Worm (Caenorhabditis elegans) whole organism, L4 larva: Measurements from ENCODE around the gene sbds-1.
A peak's percentile ranks its signal among the peaks of the same experiment; 100 is the strongest.

ENCODE experiments used
- F37D6.2 ChIP-seq: sonication (generic microtip); optimal IDR thresholded peaks from 2 replicates; lab custom pipeline; 2016; ENCODE audit warnings: mild to moderate bottlenecking, missing genetic modification characterization, missing compliant biosample characterization
- F44E2.7 ChIP-seq: fragments of 200-800 bp; sonication (Bioruptor generic); IDR thresholded peaks from 2 replicates; pipeline ENCODE4 v2.1.2; 2022; ENCODE audit warnings: missing genetic modification characterization, missing compliant biosample characterization
- R02D3.7 ChIP-seq: fragments of 150-350 bp; sonication (generic microtip); optimal IDR thresholded peaks from 3 replicates; lab custom pipeline; 2014; ENCODE audit warnings: missing biosample characterization, missing genetic modification characterization
- T20F7.1 ChIP-seq: fragments of 200-800 bp; sonication (Bioruptor generic); optimal IDR thresholded peaks from 2 replicates; lab custom pipeline; 2018; ENCODE audit warnings: mild to moderate bottlenecking, missing genetic modification characterization, missing compliant biosample characterization
- Y105C5A.15 ChIP-seq: fragments of 200-800 bp; sonication (Bioruptor generic); IDR thresholded peaks from 2 replicates; pipeline ENCODE4 v1.3.6; 2022; ENCODE audit warnings: missing genetic modification characterization, missing compliant biosample characterization
- ZK546.5 ChIP-seq, 2 experiments: sonication (generic microtip); optimal IDR thresholded peaks; 2 replicates each; lab custom pipeline; 2017; ENCODE audit warnings: missing biosample characterization in 2 of 2, missing genetic modification characterization in 2 of 2
- ama-1 ChIP-seq: fragments of 150-350 bp; optimal IDR thresholded peaks from 2 replicates; lab custom pipeline; 2014; ENCODE audit warnings: inconsistent platforms, mixed read lengths
- ceh-20 ChIP-seq: fragments of 200-800 bp; sonication (Bioruptor generic); IDR thresholded peaks from 2 replicates; pipeline ENCODE4 v1.3.6; 2022; ENCODE audit warnings: missing genetic modification reagents, missing genetic modification characterization, missing compliant biosample characterization
- ceh-44 ChIP-seq: fragments of 200-800 bp; sonication (Bioruptor generic); IDR thresholded peaks from 2 replicates; pipeline ENCODE4 v1.3.6; 2022; ENCODE audit warnings: missing genetic modification reagents, missing genetic modification characterization, missing compliant biosample characterization
- daf-16 ChIP-seq, 3 experiments: sonication (generic microtip); optimal IDR thresholded peaks; 2 replicates each; lab custom pipeline; 2016 to 2017; ENCODE audit warnings: missing genetic modification characterization in 3 of 3, missing genetic modification reagents in 3 of 3, mild to moderate bottlenecking in 2 of 3, missing compliant biosample characterization in 2 of 3, missing biosample characterization in 1 of 3, moderate library complexity in 1 of 3
- dmd-8 ChIP-seq: fragments of 200-800 bp; sonication (Bioruptor generic); IDR thresholded peaks from 2 replicates; pipeline ENCODE4 v1.3.6; 2022; ENCODE audit warnings: missing genetic modification characterization, missing compliant biosample characterization
- dpl-1 ChIP-seq: fragments of 150-350 bp; optimal IDR thresholded peaks from 2 replicates; lab custom pipeline; 2014; ENCODE audit warnings: missing biosample characterization, missing genetic modification reagents, missing genetic modification characterization
- duxl-1 ChIP-seq: sonication (generic microtip); optimal IDR thresholded peaks from 2 replicates; lab custom pipeline; 2016; ENCODE audit warnings: mild to moderate bottlenecking, missing genetic modification characterization, moderate library complexity, missing compliant biosample characterization; ENCODE audit not compliant: poor library complexity
- egl-43 ChIP-seq: fragments of 200-800 bp; sonication (Bioruptor generic); IDR thresholded peaks from 2 replicates; pipeline ENCODE4 v1.3.6; 2022; ENCODE audit warnings: missing genetic modification reagents, missing genetic modification characterization, missing compliant biosample characterization
- fos-1 ChIP-seq: fragments of 150-350 bp; optimal IDR thresholded peaks from 2 replicates; lab custom pipeline; 2014; ENCODE audit warnings: missing biosample characterization, missing genetic modification characterization
- hlh-11 ChIP-seq: fragments of 200-800 bp; sonication (Bioruptor generic); optimal IDR thresholded peaks from 2 replicates; lab custom pipeline; 2018; ENCODE audit warnings: mild to moderate bottlenecking, missing genetic modification characterization, missing compliant biosample characterization
- hlh-30 ChIP-seq: sonication (generic microtip); optimal IDR thresholded peaks from 2 replicates; lab custom pipeline; 2017; ENCODE audit warnings: antibody characterized with exemption, mild to moderate bottlenecking, missing genetic modification characterization, missing compliant biosample characterization; ENCODE audit not compliant: insufficient read depth
- jun-1 ChIP-seq: fragments of 150-350 bp; optimal IDR thresholded peaks from 2 replicates; lab custom pipeline; 2014; ENCODE audit warnings: missing biosample characterization, missing genetic modification reagents, missing genetic modification characterization
- lin-13 ChIP-seq: fragments of 150-350 bp; optimal IDR thresholded peaks from 2 replicates; lab custom pipeline; 2014; ENCODE audit warnings: missing biosample characterization, missing genetic modification reagents, missing genetic modification characterization
- lin-29 ChIP-seq: fragments of 200-800 bp; sonication (Bioruptor generic); IDR thresholded peaks from 2 replicates; pipeline ENCODE4 v1.3.6; 2022; ENCODE audit warnings: missing genetic modification reagents, missing genetic modification characterization, missing compliant biosample characterization
- lin-38 ChIP-seq: fragments of 200-800 bp; sonication (Bioruptor generic); IDR thresholded peaks from 2 replicates; pipeline ENCODE4 v1.3.6; 2022; ENCODE audit warnings: missing genetic modification reagents, missing genetic modification characterization, missing compliant biosample characterization
- lir-3 ChIP-seq: sonication (generic microtip); optimal IDR thresholded peaks from 2 replicates; lab custom pipeline; 2016; ENCODE audit warnings: mild to moderate bottlenecking, missing genetic modification characterization, missing compliant biosample characterization
- lsy-2 ChIP-seq, 2 experiments: fragments of 150-350 bp in 1 of 2; sonication (generic microtip) in 1 of 2; optimal IDR thresholded peaks; 2 replicates each; lab custom pipeline; 2014 to 2017; ENCODE audit warnings: missing biosample characterization in 2 of 2, missing genetic modification characterization in 2 of 2
- mdt-29 ChIP-seq: fragments of 200-800 bp; sonication (Bioruptor generic); IDR thresholded peaks from 2 replicates; pipeline ENCODE4 v1.3.6; 2022; ENCODE audit warnings: missing genetic modification reagents, missing genetic modification characterization, missing compliant biosample characterization
- mep-1 ChIP-seq: fragments of 150-350 bp; sonication (generic microtip); optimal IDR thresholded peaks from 3 replicates; lab custom pipeline; 2014; ENCODE audit warnings: missing biosample characterization, missing genetic modification characterization
- mxl-3 ChIP-seq: fragments of 200-800 bp; sonication (Bioruptor generic); optimal IDR thresholded peaks from 2 replicates; lab custom pipeline; 2018; ENCODE audit warnings: mild to moderate bottlenecking, missing genetic modification characterization, missing compliant biosample characterization
- nhr-10 ChIP-seq: fragments of 150-350 bp; optimal IDR thresholded peaks from 2 replicates; lab custom pipeline; 2014; ENCODE audit warnings: missing biosample characterization, missing genetic modification characterization
- nhr-102 ChIP-seq: sonication (generic microtip); optimal IDR thresholded peaks from 2 replicates; lab custom pipeline; 2016; ENCODE audit warnings: mild to moderate bottlenecking, missing genetic modification characterization, moderate library complexity, missing compliant biosample characterization
- nhr-11 ChIP-seq: fragments of 150-350 bp; optimal IDR thresholded peaks from 2 replicates; lab custom pipeline; 2014; ENCODE audit warnings: missing biosample characterization, missing genetic modification characterization
- nhr-237 ChIP-seq: sonication (generic microtip); optimal IDR thresholded peaks from 2 replicates; lab custom pipeline; 2017; ENCODE audit warnings: missing biosample characterization, missing genetic modification characterization
- nhr-48 ChIP-seq: sonication (generic microtip); optimal IDR thresholded peaks from 2 replicates; lab custom pipeline; 2016; ENCODE audit warnings: mild to moderate bottlenecking, missing genetic modification characterization, missing compliant biosample characterization
- nhr-77 ChIP-seq: fragments of 150-350 bp; optimal IDR thresholded peaks from 2 replicates; lab custom pipeline; 2014; ENCODE audit warnings: missing biosample characterization, missing genetic modification characterization
- pha-4 ChIP-seq, 2 experiments: fragments of 150-350 bp in 1 of 2; fragments of 200-800 bp in 1 of 2; sonication (Bioruptor generic) in 1 of 2; IDR thresholded peaks in 1 of 2; optimal IDR thresholded peaks in 1 of 2; 2 replicates each; pipeline versions ENCODE4 v1.3.6 to Lab custom; 2014 to 2022; ENCODE audit warnings: missing genetic modification characterization in 2 of 2, missing genetic modification reagents in 2 of 2, missing biosample characterization in 1 of 2, missing compliant biosample characterization in 1 of 2
- php-3 ChIP-seq: fragments of 200-800 bp; sonication (Bioruptor generic); IDR thresholded peaks from 2 replicates; pipeline ENCODE4 v1.3.6; 2022; ENCODE audit warnings: missing genetic modification reagents, missing genetic modification characterization, missing compliant biosample characterization
- pqm-1 ChIP-seq: sonication (generic microtip); optimal IDR thresholded peaks from 2 replicates; lab custom pipeline; 2017; ENCODE audit warnings: missing biosample characterization, missing genetic modification characterization
- saeg-2 ChIP-seq: fragments of 200-800 bp; sonication (Bioruptor generic); IDR thresholded peaks from 2 replicates; pipeline ENCODE4 v1.3.6; 2022; ENCODE audit warnings: missing genetic modification reagents, missing genetic modification characterization, missing compliant biosample characterization
- set-16 ChIP-seq: fragments of 200-800 bp; sonication (Bioruptor generic); IDR thresholded peaks from 2 replicates; pipeline ENCODE4 v1.3.6; 2022; ENCODE audit warnings: missing genetic modification reagents, missing genetic modification characterization, missing compliant biosample characterization
- skn-1 ChIP-seq: fragments of 150-350 bp; optimal IDR thresholded peaks from 2 replicates; lab custom pipeline; 2014; ENCODE audit warnings: missing biosample characterization, missing genetic modification characterization
- snpc-4 ChIP-seq: fragments of 150-350 bp; optimal IDR thresholded peaks from 2 replicates; lab custom pipeline; 2014; ENCODE audit warnings: missing biosample characterization, missing genetic modification characterization
- tag-97 ChIP-seq: fragments of 200-800 bp; sonication (Bioruptor generic); IDR thresholded peaks from 2 replicates; pipeline ENCODE4 v1.3.6; 2022; ENCODE audit warnings: missing genetic modification characterization, missing compliant biosample characterization
- tra-1 ChIP-seq: fragments of 200-800 bp; sonication (Bioruptor generic); IDR thresholded peaks from 2 replicates; pipeline ENCODE4 v1.3.6; 2022; ENCODE audit warnings: missing genetic modification reagents, missing genetic modification characterization, missing compliant biosample characterization
- unc-39 ChIP-seq: sonication (generic microtip); optimal IDR thresholded peaks from 2 replicates; lab custom pipeline; 2017; ENCODE audit warnings: missing biosample characterization, missing genetic modification characterization
- unc-62 ChIP-seq, 3 experiments: fragments of 150-350 bp in 1 of 3; sonication (generic microtip); optimal IDR thresholded peaks in 2 of 3; peaks in 1 of 3; 1 replicate in 1 of 3; 2 replicates in 2 of 3; lab custom pipeline; 2014 to 2017; ENCODE audit warnings: missing biosample characterization in 3 of 3, missing genetic modification characterization in 3 of 3, missing genetic modification reagents in 3 of 3, missing genotype in 1 of 3
- vab-7 ChIP-seq: fragments of 200-800 bp; sonication (Bioruptor generic); IDR thresholded peaks from 2 replicates; pipeline ENCODE4 v1.3.6; 2022; ENCODE audit warnings: missing genetic modification reagents, missing genetic modification characterization, missing compliant biosample characterization
- zag-1 ChIP-seq: fragments of 150-350 bp; optimal IDR thresholded peaks from 2 replicates; lab custom pipeline; 2014; ENCODE audit warnings: missing biosample characterization, missing genetic modification characterization

The sbds-1 gene

ce11 chrIII:600316-600932 lies 37.8 kb downstream of the sbds-1 start, which contains the start of gene lec-6 (continued):
- TF ChIP-seq F44E2.7 (no peak), mep-1 (tag; lab: Kevin White, UChicago) (peak; percentile 51), hlh-30 (tag; lab: Kevin White, UChicago) (peak; percentile 60), pqm-1 (tag; lab: Kevin White, UChicago) (peak; percentile 77), mxl-3 (GFP tag; lab: Kevin White, UChicago) (peak; percentile 22), ama-1 (lab: Kevin White, UChicago) (peak; percentile 66), fos-1 (tag; lab: Kevin White, UChicago) (peak; percentile 69), nhr-11 (tag; lab: Kevin White, UChicago) (no peak), lin-13 (GFP tag; lab: Kevin White, UChicago) (peak; percentile 6), F37D6.2 (tag; lab: Kevin White, UChicago) (no peak), lsy-2 (tag; optimal IDR thresholded peaks at IDR 0.05; lab: Kevin White, UChicago) (peak in 1 of 2 experiments; percentile 56), hlh-11 (tag; lab: Kevin White, UChicago) (peak; percentile 91), lir-3 (tag; lab: Kevin White, UChicago) (no peak), tra-1 (GFP tag; lab: Robert Waterston, UW) (peak; percentile 75), nhr-77 (tag; lab: Kevin White, UChicago) (peak; percentile 81), set-16 (0 out of 2 replicates have a peak, but pooled peaks have one; percentile 0), unc-62 (GFP tag; optimal IDR thresholded peaks at IDR 0.05 in 1 of 2; lab: Kevin White, UChicago) (peak; percentile 74 to 78), unc-62 (tag; optimal IDR thresholded peaks at IDR 0.05; lab: Kevin White, UChicago) (no peak), nhr-48 (tag; lab: Kevin White, UChicago) (peak; percentile 90), saeg-2 (GFP tag; lab: Robert Waterston, UW) (0 out of 2 replicates have a peak, but pooled peaks have one; percentile 12), Y105C5A.15 (GFP tag; lab: Robert Waterston, UW) (0 out of 2 replicates have a peak, but pooled peaks have one; percentile 6), vab-7 (GFP tag; lab: Robert Waterston, UW) (no peak), tag-97 (GFP tag; lab: Robert Waterston, UW) (no peak), ZK546.5 (tag; optimal IDR thresholded peaks at IDR 0.05; lab: Kevin White, UChicago) (no peak), skn-1 (tag; lab: Kevin White, UChicago) (no peak), ceh-20 (GFP tag; lab: Robert Waterston, UW) (no peak), dpl-1 (GFP tag; lab: Kevin White, UChicago) (no peak), mdt-29 (no peak), jun-1 (peak; percentile 22), lin-29 (no peak), dmd-8 (no peak), egl-43 (GFP tag; lab: Robert Waterston, UW) (no peak), duxl-1 (tag; lab: Kevin White, UChicago) (no peak), nhr-10 (tag; lab: Kevin White, UChicago) (peak; percentile 12), snpc-4 (tag; lab: Kevin White, UChicago) (no peak), daf-16 (GFP tag; optimal IDR thresholded peaks at IDR 0.05; lab: Kevin White, UChicago) (peak in 1 of 2 experiments; percentile 96), daf-16 (tag; optimal IDR thresholded peaks at IDR 0.05; lab: Kevin White, UChicago) (peak; percentile 100), T20F7.1 (peak; percentile 61), lin-38 (GFP tag; lab: Robert Waterston, UW) (0 out of 2 replicates have a peak, but pooled peaks have one; percentile 29), nhr-237 (no peak), nhr-102 (tag; lab: Kevin White, UChicago) (peak; percentile 69), php-3 (GFP tag; lab: Robert Waterston, UW) (peak; percentile 89), unc-39 (tag; lab: Kevin White, UChicago) (no peak), R02D3.7 (tag; lab: Kevin White, UChicago) (no peak), zag-1 (tag; lab: Kevin White, UChicago) (no peak), ceh-44 (no peak), pha-4 (GFP tag; IDR thresholded peaks at IDR 0.05; lab: Robert Waterston, UW) (peak; percentile 59), pha-4 (tag; optimal IDR thresholded peaks at IDR 0.05; lab: Kevin White, UChicago) (peak; percentile 79)
